Worm (Caenorhabditis elegans) whole organism, L1 larva: ENCODE results near the gene C16A3.5.

Experiments
- blmp-1 ChIP-seq: fragments of 150-350 bp; optimal IDR thresholded peaks from 2 replicates; lab custom pipeline; 2014; ENCODE audit warnings: missing biosample characterization, missing genetic modification characterization
- elt-2 ChIP-seq: sonication (generic microtip); optimal IDR thresholded peaks from 2 replicates; lab custom pipeline; 2016; ENCODE audit warnings: missing genetic modification characterization, mild to moderate bottlenecking, inconsistent platforms, missing compliant biosample characterization, missing genetic modification reagents
- jun-1 ChIP-seq: fragments of 150-350 bp; optimal IDR thresholded peaks from 2 replicates; lab custom pipeline; 2014; ENCODE audit warnings: missing biosample characterization, missing genetic modification reagents, missing genetic modification characterization
- nhr-237 ChIP-seq: fragments of 150-350 bp; optimal IDR thresholded peaks from 2 replicates; lab custom pipeline; 2014; ENCODE audit warnings: missing biosample characterization, missing genetic modification characterization

- no peak for TF ChIP-seq nhr-237 (tag; lab: Kevin White, UChicago)
- no peak for TF ChIP-seq blmp-1 (tag; lab: Kevin White, UChicago)
- no peak for TF ChIP-seq elt-2 (tag; lab: Kevin White, UChicago)
- TF ChIP-seq jun-1 (tag; lab: Kevin White, UChicago) = no peak
Measured at ce11 chrIII:6356764-6357163, 23.8 kb upstream of the C16A3.5 start.
